In the genomic region with DNA sequence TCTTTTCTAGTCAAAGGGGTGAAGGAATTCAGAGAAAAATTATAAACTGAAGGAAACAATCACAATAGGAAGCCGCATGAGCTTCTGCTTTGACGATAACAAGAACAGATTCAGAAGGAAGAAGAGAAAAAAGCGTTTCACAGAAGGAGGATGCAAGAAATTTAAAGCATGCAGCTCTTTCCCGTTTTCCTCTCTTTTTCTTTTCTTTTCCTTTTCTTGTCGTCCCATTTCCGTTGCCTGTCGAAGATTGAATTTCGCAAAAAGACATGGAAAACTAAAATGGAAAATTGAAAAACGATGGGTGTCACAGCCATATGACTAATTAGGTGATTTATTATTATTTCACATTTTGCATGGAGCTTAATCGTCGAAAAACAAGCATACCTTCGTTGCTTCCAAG, we compare ENCODE assay signal across 6 worm cellular contexts.
TF ChIP-seq lines count a peak whose summit lies in the region.

No protein-coding gene starts in this region.

TF ChIP-seq in whole organism, L1 larva, 84 proteins besides CTCF, POLR2A, EP300 and RAD21 (continues in another document):
- TF ChIP-seq tlp-1 (tag; optimal IDR thresholded peaks at IDR 0.05; lab: Kevin White, UChicago) (no peak), mep-1 (tag; optimal IDR thresholded peaks at IDR 0.05; lab: Kevin White, UChicago) (peak; percentile 10), ets-5 (GFP tag; IDR thresholded peaks at IDR 0.05; lab: Robert Waterston, UW) (no peak), dpl-1 (GFP tag; optimal IDR thresholded peaks at IDR 0.05; lab: Kevin White, UChicago) (no peak), F16B12.6 (tag; optimal IDR thresholded peaks at IDR 0.05; lab: Kevin White, UChicago) (no peak), alr-1 (tag; optimal IDR thresholded peaks at IDR 0.05; lab: Kevin White, UChicago; ENCODE audit: borderline replicate concordance) (no peak), snpc-4 (tag; optimal IDR thresholded peaks at IDR 0.05; lab: Kevin White, UChicago) (no peak), rnt-1 (tag; optimal IDR thresholded peaks at IDR 0.05; lab: Kevin White, UChicago) (no peak), lin-14 (GFP tag; optimal IDR thresholded peaks at IDR 0.05; lab: Kevin White, UChicago) (peak; percentile 65), grh-1 (GFP tag; IDR thresholded peaks at IDR 0.05; lab: Robert Waterston, UW) (no peak), fkh-10 (GFP tag; optimal IDR thresholded peaks at IDR 0.05; lab: Kevin White, UChicago) (peak; percentile 89), ceh-90 (tag; optimal IDR thresholded peaks at IDR 0.05; lab: Kevin White, UChicago) (no peak), hlh-4 (tag; optimal IDR thresholded peaks at IDR 0.05; lab: Kevin White, UChicago) (no peak), dsc-1 (tag; optimal IDR thresholded peaks at IDR 0.05; lab: Kevin White, UChicago) (no peak), nhr-77 (tag; optimal IDR thresholded peaks at IDR 0.05; lab: Kevin White, UChicago) (no peak)

TF ChIP-seq in whole organism, L2 larva, 48 proteins besides CTCF, POLR2A, EP300 and RAD21:
- TF ChIP-seq lsy-2 (tag; optimal IDR thresholded peaks at IDR 0.05; lab: Kevin White, UChicago) (peak in 1 of 2 experiments; percentile 15), nhr-10 (tag; optimal IDR thresholded peaks at IDR 0.05; lab: Kevin White, UChicago) (no peak), mdl-1 (tag; optimal IDR thresholded peaks at IDR 0.05; lab: Kevin White, UChicago) (no peak), sma-9 (GFP tag; optimal IDR thresholded peaks at IDR 0.05; lab: Kevin White, UChicago) (peak; percentile 39), sma-9 (tag; optimal IDR thresholded peaks at IDR 0.05; lab: Kevin White, UChicago) (no peak), C34F6.9 (tag; optimal IDR thresholded peaks at IDR 0.05; lab: Kevin White, UChicago) (peak; percentile 6), nhr-21 (tag; optimal IDR thresholded peaks at IDR 0.05; lab: Kevin White, UChicago) (no peak), F13H6.1 (tag; optimal IDR thresholded peaks at IDR 0.05; lab: Kevin White, UChicago) (peak; percentile 36)

TF ChIP-seq in whole organism, L3 larva, 47 proteins besides CTCF, POLR2A, EP300 and RAD21:
- TF ChIP-seq snpc-4 (tag; optimal IDR thresholded peaks at IDR 0.05; lab: Kevin White, UChicago) (no peak), hmg-11 (tag; optimal IDR thresholded peaks at IDR 0.05; lab: Kevin White, UChicago) (peak; percentile 14), fkh-10 (GFP tag; optimal IDR thresholded peaks at IDR 0.05; lab: Kevin White, UChicago) (peak; percentile 39)

TF ChIP-seq in whole organism, L4 larva, 104 proteins besides CTCF, POLR2A, EP300 and RAD21:
- TF ChIP-seq F37D6.2 (tag; optimal IDR thresholded peaks at IDR 0.05; lab: Kevin White, UChicago) = peak; percentile 5
- no peak for TF ChIP-seq fos-1 (tag; optimal IDR thresholded peaks at IDR 0.05; lab: Kevin White, UChicago)
- TF ChIP-seq unc-62 (GFP tag; optimal IDR thresholded peaks at IDR 0.05 in 1 of 2; lab: Kevin White, UChicago) = peak in 1 of 2 experiments; percentile 87
- no peak for TF ChIP-seq unc-62 (tag; optimal IDR thresholded peaks at IDR 0.05; lab: Kevin White, UChicago)
- TF ChIP-seq daf-8 (GFP tag; IDR thresholded peaks at IDR 0.05; lab: Robert Waterston, UW) = no peak
- 0 out of 2 replicates have a peak, but pooled peaks have one; percentile 48 for TF ChIP-seq ctbp-1 (GFP tag; IDR thresholded peaks at IDR 0.05; lab: Robert Waterston, UW)
- peak; percentile 86 for TF ChIP-seq aha-1 (tag; lab: Kevin White, UChicago)
- TF ChIP-seq fkh-10 (GFP tag; optimal IDR thresholded peaks at IDR 0.05; lab: Kevin White, UChicago) = peak; percentile 82
- TF ChIP-seq ceh-82 (tag; optimal IDR thresholded peaks at IDR 0.05; lab: Kevin White, UChicago) = no peak
- peak; percentile 42 for TF ChIP-seq ces-1 (GFP tag; optimal IDR thresholded peaks at IDR 0.05; lab: Kevin White, UChicago)

TF ChIP-seq in whole organism, late embryonic, 69 proteins besides CTCF, POLR2A, EP300 and RAD21:
- no peak for TF ChIP-seq lim-6 (tag; optimal IDR thresholded peaks at IDR 0.05; lab: Kevin White, UChicago)
- no peak for TF ChIP-seq lin-11 (tag; optimal IDR thresholded peaks at IDR 0.05; lab: Kevin White, UChicago)
- peak; percentile 81 for TF ChIP-seq unc-42 (tag; optimal IDR thresholded peaks at IDR 0.05; lab: Kevin White, UChicago)

TF ChIP-seq in whole organism, mixed stage, embryonic, 35 proteins besides CTCF, POLR2A, EP300 and RAD21:
- peak; percentile 43 for TF ChIP-seq ces-1 (GFP tag; optimal IDR thresholded peaks at IDR 0.05; lab: Kevin White, UChicago)
- no peak for TF ChIP-seq elt-1 (tag; optimal IDR thresholded peaks at IDR 0.05; lab: Kevin White, UChicago; ENCODE audit: borderline replicate concordance, insufficient read depth)
